Fruit fly (Drosophila melanogaster) Kc167 (cell line): ENCODE data around the gene CG14237.

Experiments used
- Myc ChIP-seq: fragments of >200 bp; optimal IDR thresholded peaks from 2 replicates; lab custom pipeline; 2017; ENCODE audit warnings: missing external identifiers
- Sin3A ChIP-seq: fragments of >200 bp; optimal IDR thresholded peaks from 2 replicates; lab custom pipeline; 2018; ENCODE audit warnings: missing external identifiers
- h ChIP-seq: fragments of >200 bp; optimal IDR thresholded peaks from 3 replicates; lab custom pipeline; 2018; ENCODE audit warnings: missing external identifiers
- insv ChIP-seq: fragments of >200 bp; optimal IDR thresholded peaks from 3 replicates; lab custom pipeline; 2018; ENCODE audit warnings: missing external identifiers
- psq ChIP-seq: fragments of >200 bp; optimal IDR thresholded peaks from 2 replicates; lab custom pipeline; 2017; ENCODE audit warnings: missing external identifiers
- ttk ChIP-seq: sonication (Bioruptor generic); optimal IDR thresholded peaks from 2 replicates; lab custom pipeline; 2017; ENCODE audit warnings: missing external identifiers

The CG14237 gene

dm6 chr3R:26440455-26441196 is 16.1 kb upstream of the CG14237 start, which contains the start of gene tx:
TSS of gene tx (plus strand) at chr3R:26440778.
- TF ChIP-seq ttk (lab: Kevin White, UChicago) (no peak), psq (no peak), h (no peak), Sin3A (lab: Kevin White, UChicago) (no peak), Myc (lab: Kevin White, UChicago) (no peak), insv (lab: Kevin White, UChicago) (no peak)

dm6 chr3R:26442609-26443180 is 14.0 kb upstream of the CG14237 start:
- TF ChIP-seq insv (lab: Kevin White, UChicago) (no peak), h (no peak), Sin3A (lab: Kevin White, UChicago) (no peak), ttk (lab: Kevin White, UChicago) (no peak), Myc (lab: Kevin White, UChicago) (no peak), psq (no peak)

dm6 chr3R:26443343-26443742 is 13.3 kb upstream of the CG14237 start:
- TF ChIP-seq psq = no peak

dm6 chr3R:26443875-26444511 is 12.7 kb upstream of the CG14237 start:
- TF ChIP-seq insv (lab: Kevin White, UChicago) = no peak
- no peak for TF ChIP-seq Sin3A (lab: Kevin White, UChicago)
- no peak for TF ChIP-seq psq
- no peak for TF ChIP-seq Myc (lab: Kevin White, UChicago)
- no peak for TF ChIP-seq h
- no peak for TF ChIP-seq ttk (lab: Kevin White, UChicago)

- TF ChIP-seq psq = no peak
- no peak for TF ChIP-seq ttk (lab: Kevin White, UChicago)
- no peak for TF ChIP-seq insv (lab: Kevin White, UChicago)
- TF ChIP-seq h = no peak
- no peak for TF ChIP-seq Myc (lab: Kevin White, UChicago)
- no peak for TF ChIP-seq Sin3A (lab: Kevin White, UChicago)
Measured at dm6 chr3R:26448779-26449178, 7.9 kb upstream of the CG14237 start, which contains the start of gene Hex-t1. TSS of gene Hex-t1 (plus strand) at chr3R:26449079.

- no peak for TF ChIP-seq insv (lab: Kevin White, UChicago)
- no peak for TF ChIP-seq Myc (lab: Kevin White, UChicago)
- no peak for TF ChIP-seq ttk (lab: Kevin White, UChicago)
- TF ChIP-seq psq = no peak
- TF ChIP-seq Sin3A (lab: Kevin White, UChicago) = no peak
- no peak for TF ChIP-seq h
Measured at dm6 chr3R:26450371-26450770, 6.3 kb upstream of the CG14237 start, which contains the start of gene Hex-t2. TSS of gene Hex-t2 (plus strand) at chr3R:26450671.

dm6 chr3R:26452345-26452744 is 4.3 kb upstream of the CG14237 start, which contains the start of gene CG5447:
TSS of gene CG5447 (plus strand) at chr3R:26452534.
- no peak for TF ChIP-seq h
- no peak for TF ChIP-seq Sin3A (lab: Kevin White, UChicago)
- no peak for TF ChIP-seq Myc (lab: Kevin White, UChicago)
- no peak for TF ChIP-seq insv (lab: Kevin White, UChicago)
- no peak for TF ChIP-seq psq
- TF ChIP-seq ttk (lab: Kevin White, UChicago) = no peak

- TF ChIP-seq Myc (lab: Kevin White, UChicago) (no peak), ttk (lab: Kevin White, UChicago) (no peak), Sin3A (lab: Kevin White, UChicago) (no peak), h (no peak), psq (no peak), insv (lab: Kevin White, UChicago) (no peak)
Measured at dm6 chr3R:26454494-26454893, 2.2 kb upstream of the CG14237 start, which contains the start of gene CG43117. TSS of gene CG43117 (plus strand) at chr3R:26454794.

- TF ChIP-seq Myc (lab: Kevin White, UChicago) = no peak
- TF ChIP-seq ttk (lab: Kevin White, UChicago) = no peak
- TF ChIP-seq Sin3A (lab: Kevin White, UChicago) = no peak
- TF ChIP-seq h = no peak
- no peak for TF ChIP-seq insv (lab: Kevin White, UChicago)
- no peak for TF ChIP-seq psq
Measured at dm6 chr3R:26455838-26456237, 839 bp upstream of the CG14237 start, which contains the start of gene Pdf. TSS of gene Pdf (minus strand) at chr3R:26456141.

dm6 chr3R:26457949-26458348 is 1.3 kb downstream of the CG14237 start, which contains the start of gene CG14238:
TSS of gene CG14238 (plus strand) at chr3R:26458249.
- TF ChIP-seq psq (no peak), h (no peak), Myc (lab: Kevin White, UChicago) (no peak), Sin3A (lab: Kevin White, UChicago) (no peak), insv (lab: Kevin White, UChicago) (no peak), ttk (lab: Kevin White, UChicago) (no peak)

- no peak for TF ChIP-seq ttk (lab: Kevin White, UChicago)
- TF ChIP-seq psq = no peak
Measured at dm6 chr3R:26461226-26461805, 4.6 kb downstream of the CG14237 start, which contains the start of gene CG5455. TSS of gene CG5455 (plus strand) at chr3R:26461527.
